Fruit fly (Drosophila melanogaster): ENCODE results near the gene CG10657.
A peak's percentile ranks its signal among the peaks of the same experiment; 100 is the strongest.

CG10657 gene

dm6 chr3L:12495312-12495725 lies 1.7 kb downstream of the CG10657 start (continued):
- 0 out of 3 replicates have a peak, but pooled peaks have one; percentile 30 for TF ChIP-seq CG11560 (tag; IDR thresholded peaks at IDR 0.05)
- peak; percentile 55 for TF ChIP-seq dmrt99B (tag; optimal IDR thresholded peaks at IDR 0.05)
- no peak for TF ChIP-seq MESR4 (GFP tag; optimal IDR thresholded peaks at IDR 0.05)
- peak; percentile 24 for TF ChIP-seq CG10274 (GFP tag; optimal IDR thresholded peaks at IDR 0.05)
- peak; percentile 71 for TF ChIP-seq CG17361 (GFP tag; IDR thresholded peaks at IDR 0.05)
- TF ChIP-seq CG9437 (GFP tag; optimal IDR thresholded peaks at IDR 0.05): peak; percentile 39
- peak; percentile 90 for TF ChIP-seq z (GFP tag; IDR thresholded peaks at IDR 0.05)
- TF ChIP-seq CG15011 (GFP tag; optimal IDR thresholded peaks at IDR 0.05): peak; percentile 4
- peak; percentile 30 for TF ChIP-seq CG6813 (GFP tag; optimal IDR thresholded peaks at IDR 0.05)
- TF ChIP-seq CG4820 (GFP tag; optimal IDR thresholded peaks at IDR 0.05): peak; percentile 30
- TF ChIP-seq Vsx1 (GFP tag; optimal IDR thresholded peaks at IDR 0.05): peak; percentile 8
- no peak for TF ChIP-seq ftz-f1 (GFP tag; optimal IDR thresholded peaks at IDR 0.05)
- peak; percentile 72 for TF ChIP-seq CG2678 (tag; optimal IDR thresholded peaks at IDR 0.05)
- peak; percentile 20 for TF ChIP-seq CG18476 (GFP tag; optimal IDR thresholded peaks at IDR 0.05)
- 0 out of 2 replicates have a peak, but pooled peaks have one; percentile 26 for TF ChIP-seq Xrp1 (GFP tag; IDR thresholded peaks at IDR 0.05)
- peak; percentile 51 for TF ChIP-seq CG13296 (GFP tag; optimal IDR thresholded peaks at IDR 0.05)
- peak; percentile 53 for TF ChIP-seq lilli (GFP tag; optimal IDR thresholded peaks at IDR 0.05)
- peak; percentile 63 for TF ChIP-seq CG30403 (GFP tag; optimal IDR thresholded peaks at IDR 0.05)
- no peak for TF ChIP-seq Camta (GFP tag; optimal IDR thresholded peaks at IDR 0.05)
- TF ChIP-seq sqz (GFP tag; optimal IDR thresholded peaks at IDR 0.05): no peak
- TF ChIP-seq nau (GFP tag; optimal IDR thresholded peaks at IDR 0.05): peak; percentile 31
- TF ChIP-seq ind (GFP tag; optimal IDR thresholded peaks at IDR 0.05): peak; percentile 37
- no peak for TF ChIP-seq bowl (GFP tag; IDR thresholded peaks at IDR 0.05)
- peak; percentile 13 for TF ChIP-seq CG10147 (GFP tag; optimal IDR thresholded peaks at IDR 0.05)
- peak; percentile 13 for TF ChIP-seq CG13775 (GFP tag; optimal IDR thresholded peaks at IDR 0.05)
- peak; percentile 64 for TF ChIP-seq grau (tag; optimal IDR thresholded peaks at IDR 0.05)
- TF ChIP-seq onecut (GFP tag; IDR thresholded peaks at IDR 0.05): peak; percentile 39
- no peak for TF ChIP-seq jumu (GFP tag; optimal IDR thresholded peaks at IDR 0.05)
- peak; percentile 65 for TF ChIP-seq sens (GFP tag)
- TF ChIP-seq trem (tag; optimal IDR thresholded peaks at IDR 0.05): no peak
- TF ChIP-seq HLH54F (GFP tag; optimal IDR thresholded peaks at IDR 0.05): no peak
- TF ChIP-seq corto (GFP tag; optimal IDR thresholded peaks at IDR 0.05): peak; percentile 60
- peak; percentile 47 for TF ChIP-seq CG12219 (GFP tag; optimal IDR thresholded peaks at IDR 0.05)
- TF ChIP-seq CG2875 (GFP tag; optimal IDR thresholded peaks at IDR 0.05): peak; percentile 39
- peak; percentile 47 for TF ChIP-seq zf30C (GFP tag; optimal IDR thresholded peaks at IDR 0.05)
- 0 out of 2 replicates have a peak, but pooled peaks have one; percentile 19 for TF ChIP-seq esg (GFP tag; conservative IDR thresholded peaks at IDR 0.05)
- TF ChIP-seq D (optimal IDR thresholded peaks at IDR 0.05): no peak
- TF ChIP-seq D (GFP tag; optimal IDR thresholded peaks at IDR 0.05): peak; percentile 40
- peak; percentile 55 for TF ChIP-seq CG17385 (GFP tag; optimal IDR thresholded peaks at IDR 0.05)
- TF ChIP-seq D19A (tag; optimal IDR thresholded peaks at IDR 0.05): peak; percentile 43
- TF ChIP-seq CG1233 (GFP tag; optimal IDR thresholded peaks at IDR 0.05): peak; percentile 45
- 0 out of 2 replicates have a peak, but pooled peaks have one; percentile 31 for TF ChIP-seq CG14667 (GFP tag; IDR thresholded peaks at IDR 0.05)
- TF ChIP-seq Rfx (GFP tag; IDR thresholded peaks at IDR 0.05): 0 out of 2 replicates have a peak, but pooled peaks have one; percentile 19
- TF ChIP-seq tio (GFP tag; optimal IDR thresholded peaks at IDR 0.05): peak; percentile 26
- TF ChIP-seq CG2120 (GFP tag; optimal IDR thresholded peaks at IDR 0.05): peak; percentile 32

All from whole organism, embryonic.